Worm (Caenorhabditis elegans): ENCODE data around the gene nlp-81.

DNA sequence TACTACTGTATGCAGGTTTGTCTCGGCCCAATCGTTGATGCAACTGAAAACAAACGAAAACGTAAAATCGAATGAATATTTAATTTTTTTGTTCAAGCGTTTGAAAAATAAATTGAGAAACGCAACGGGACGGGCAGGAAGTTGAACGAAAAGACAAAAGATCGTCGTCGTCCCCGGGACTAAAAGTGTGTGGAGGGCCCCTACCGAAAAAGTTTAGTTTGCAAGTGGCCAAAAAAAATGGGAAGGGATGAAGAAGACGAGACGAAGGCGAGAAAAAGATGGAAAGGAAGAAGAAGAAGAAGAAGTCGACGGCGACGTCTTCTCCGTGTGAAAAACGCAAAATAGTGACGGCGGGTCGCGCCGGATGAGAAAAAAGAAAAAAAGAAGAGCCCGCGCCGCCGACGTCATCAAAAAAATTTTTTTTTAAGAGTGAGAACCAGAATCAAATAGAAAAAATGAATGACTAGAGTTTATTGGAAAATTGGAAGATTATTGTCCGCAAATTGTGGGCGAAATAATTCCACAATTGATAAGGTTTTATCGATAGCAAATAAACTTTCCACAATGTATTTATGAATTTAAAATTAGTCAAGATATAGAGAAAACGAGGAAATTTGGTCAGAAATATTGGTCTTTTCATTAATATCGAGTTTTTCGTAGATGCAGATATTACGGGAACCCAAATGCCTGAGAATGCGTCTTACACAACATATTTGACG lies 42.7 kb downstream of the nlp-81 start, which contains the start of gene mca-3:
- TF ChIP-seq ztf-4 (tag; optimal IDR thresholded peaks at IDR 0.05) (no peak), ztf-1 (GFP tag; conservative IDR thresholded peaks at IDR 0.05) (no peak), ZK546.5 (tag; optimal IDR thresholded peaks at IDR 0.05) (no peak)

Measured in whole organism, L2 larva.